Worm (Caenorhabditis elegans): Measurements from ENCODE around the gene tax-6.

DNA sequence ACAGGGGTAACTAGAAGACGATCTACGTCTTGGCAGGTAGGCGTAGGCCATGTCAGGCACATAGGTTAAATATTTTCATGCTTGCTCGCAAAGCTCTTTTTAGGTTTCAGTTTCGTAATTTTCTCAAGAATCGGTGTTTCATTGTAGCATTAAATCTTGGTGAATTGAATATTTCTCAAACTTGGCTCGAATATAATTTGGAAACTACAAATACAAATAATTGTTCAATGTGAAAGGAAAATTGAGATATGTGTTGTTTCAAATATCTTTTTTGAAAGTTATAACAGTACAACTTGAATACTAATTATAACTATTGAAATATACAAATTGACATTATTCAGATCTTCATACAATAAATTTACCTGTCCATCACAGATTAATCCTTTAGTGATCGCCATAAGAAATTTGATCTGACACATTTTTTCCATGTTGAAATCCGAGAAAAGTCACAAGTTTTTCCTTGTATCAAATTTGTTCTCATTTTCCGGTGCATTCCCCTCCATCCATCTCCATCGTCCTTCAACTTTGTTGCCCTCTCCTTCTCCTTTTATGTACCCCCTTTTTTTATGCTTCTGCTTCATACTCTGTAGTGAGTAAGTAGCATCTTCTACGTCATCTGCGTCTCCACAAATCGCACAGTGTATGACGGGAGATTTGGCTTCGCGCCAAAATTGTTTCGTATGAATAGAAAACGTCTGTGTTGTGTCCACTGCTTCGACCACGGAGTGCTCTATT lies 22.9 kb upstream of the tax-6 start, which contains the start of gene C02F4.5:
- TF ChIP-seq hlh-4 (tag; optimal IDR thresholded peaks at IDR 0.05) (no peak), ama-1 (optimal IDR thresholded peaks at IDR 0.05) (no peak), nhr-12 (tag; optimal IDR thresholded peaks at IDR 0.05) (no peak), F16B12.6 (tag; optimal IDR thresholded peaks at IDR 0.05) (no peak), lin-13 (GFP tag; optimal IDR thresholded peaks at IDR 0.05) (no peak), dpl-1 (GFP tag; optimal IDR thresholded peaks at IDR 0.05) (no peak)

All from whole organism, L1 larva.